Worm (Caenorhabditis elegans) whole organism, late embryonic: ENCODE results near the gene Y73F8A.23.

ENCODE experiments used
- C08G9.2 ChIP-seq: sonication (generic microtip); optimal IDR thresholded peaks from 2 replicates; lab custom pipeline; 2016; ENCODE audit warnings: mild to moderate bottlenecking, missing genetic modification characterization, moderate library complexity, missing compliant biosample characterization
- K09A11.1 ChIP-seq: sonication (generic microtip); optimal IDR thresholded peaks from 2 replicates; lab custom pipeline; 2017; ENCODE audit warnings: antibody characterized with exemption, mild to moderate bottlenecking, missing genetic modification characterization, missing compliant biosample characterization; ENCODE audit not compliant: insufficient read depth
- ceh-14 ChIP-seq: sonication (generic microtip); optimal IDR thresholded peaks from 2 replicates; lab custom pipeline; 2016; ENCODE audit warnings: missing genotype, missing genetic modification characterization, missing compliant biosample characterization
- ceh-18 ChIP-seq: sonication (generic microtip); optimal IDR thresholded peaks from 2 replicates; lab custom pipeline; 2016; ENCODE audit warnings: missing genetic modification characterization, missing compliant biosample characterization
- ceh-19 ChIP-seq: fragments of 200-800 bp; sonication (Bioruptor generic); optimal IDR thresholded peaks from 2 replicates; lab custom pipeline; 2018; ENCODE audit warnings: mild to moderate bottlenecking, missing genetic modification characterization, missing compliant biosample characterization
- ceh-22 ChIP-seq: sonication (generic microtip); optimal IDR thresholded peaks from 2 replicates; lab custom pipeline; 2017; ENCODE audit warnings: missing biosample characterization, missing genetic modification characterization
- ceh-24 ChIP-seq: sonication (generic microtip); optimal IDR thresholded peaks from 2 replicates; lab custom pipeline; 2016; ENCODE audit warnings: mild to moderate bottlenecking, missing genetic modification characterization, missing compliant biosample characterization
- ceh-30 ChIP-seq: fragments of 150-350 bp; optimal IDR thresholded peaks from 2 replicates; lab custom pipeline; 2014; ENCODE audit warnings: missing biosample characterization, missing genetic modification characterization
- ceh-45 ChIP-seq: fragments of 200-800 bp; sonication (Bioruptor generic); IDR thresholded peaks from 2 replicates; pipeline ENCODE4 v1.3.6; 2022; ENCODE audit warnings: missing genetic modification reagents, missing genetic modification characterization, missing compliant biosample characterization
- ceh-48 ChIP-seq: sonication (generic microtip); optimal IDR thresholded peaks from 2 replicates; lab custom pipeline; 2016; ENCODE audit warnings: missing genetic modification characterization, inconsistent platforms, missing compliant biosample characterization
- che-1 ChIP-seq: sonication (generic microtip); optimal IDR thresholded peaks from 2 replicates; lab custom pipeline; 2016; ENCODE audit warnings: mild to moderate bottlenecking, missing genetic modification characterization, missing compliant biosample characterization
- dmd-4 ChIP-seq: sonication (generic microtip); optimal IDR thresholded peaks from 2 replicates; lab custom pipeline; 2016; ENCODE audit warnings: borderline replicate concordance, missing genetic modification characterization, missing compliant biosample characterization
- ets-4 ChIP-seq: sonication (generic microtip); optimal IDR thresholded peaks from 2 replicates; lab custom pipeline; 2016; ENCODE audit warnings: missing genetic modification characterization, missing compliant biosample characterization
- eyg-1 ChIP-seq: sonication (generic microtip); optimal IDR thresholded peaks from 2 replicates; lab custom pipeline; 2016; ENCODE audit warnings: missing genotype, missing genetic modification characterization, missing compliant biosample characterization
- fkh-10 ChIP-seq: fragments of 150-350 bp; optimal IDR thresholded peaks from 2 replicates; lab custom pipeline; 2014; ENCODE audit warnings: missing biosample characterization, missing genetic modification reagents, missing genetic modification characterization
- gmeb-2 ChIP-seq: sonication (generic microtip); optimal IDR thresholded peaks from 2 replicates; lab custom pipeline; 2016; ENCODE audit warnings: missing genetic modification characterization, inconsistent platforms, missing compliant biosample characterization
- hlh-13 ChIP-seq: fragments of 200-800 bp; sonication (Bioruptor generic); optimal IDR thresholded peaks from 2 replicates; lab custom pipeline; 2018; ENCODE audit warnings: mild to moderate bottlenecking, missing genetic modification characterization, missing compliant biosample characterization
- hlh-15 ChIP-seq: sonication (generic microtip); optimal IDR thresholded peaks from 2 replicates; lab custom pipeline; 2016; ENCODE audit warnings: missing genetic modification characterization, missing compliant biosample characterization
- hlh-8 ChIP-seq: sonication (generic microtip); optimal IDR thresholded peaks from 2 replicates; lab custom pipeline; 2016; ENCODE audit warnings: missing genotype, missing genetic modification characterization, missing compliant biosample characterization
- lim-6 ChIP-seq: sonication (generic microtip); optimal IDR thresholded peaks from 2 replicates; lab custom pipeline; 2016; ENCODE audit warnings: missing genetic modification characterization, missing compliant biosample characterization
- lin-11 ChIP-seq: fragments of 200-800 bp; sonication (Bioruptor generic); optimal IDR thresholded peaks from 2 replicates; lab custom pipeline; 2018; ENCODE audit warnings: mild to moderate bottlenecking, missing genetic modification characterization, missing compliant biosample characterization
- nfya-1 ChIP-seq: sonication (generic microtip); optimal IDR thresholded peaks from 2 replicates; lab custom pipeline; 2017; ENCODE audit warnings: missing genetic modification characterization, mild to moderate bottlenecking, missing compliant biosample characterization, antibody characterized with exemption, moderate library complexity
- npax-4 ChIP-seq: sonication (generic microtip); optimal IDR thresholded peaks from 2 replicates; lab custom pipeline; 2016; ENCODE audit warnings: missing genetic modification characterization, missing compliant biosample characterization
- odd-2 ChIP-seq: sonication (generic microtip); optimal IDR thresholded peaks from 2 replicates; lab custom pipeline; 2017; ENCODE audit warnings: antibody characterized with exemption, mild to moderate bottlenecking, missing genetic modification characterization, missing compliant biosample characterization
- pag-3 ChIP-seq: sonication (generic microtip); optimal IDR thresholded peaks from 2 replicates; lab custom pipeline; 2016; ENCODE audit warnings: missing compliant biosample characterization, missing genetic modification characterization, borderline replicate concordance
- pat-9 ChIP-seq: fragments of 200-800 bp; sonication (Bioruptor generic); optimal IDR thresholded peaks from 2 replicates; lab custom pipeline; 2018; ENCODE audit warnings: mild to moderate bottlenecking, missing genetic modification characterization, moderate library complexity, missing compliant biosample characterization
- pax-1 ChIP-seq: fragments of 150-350 bp; optimal IDR thresholded peaks from 2 replicates; lab custom pipeline; 2014; ENCODE audit warnings: missing biosample characterization, missing genetic modification characterization
- pha-2 ChIP-seq: sonication (generic microtip); optimal IDR thresholded peaks from 2 replicates; lab custom pipeline; 2017; ENCODE audit warnings: mild to moderate bottlenecking, missing genetic modification characterization, missing compliant biosample characterization
- rnt-1 ChIP-seq: sonication (generic microtip); optimal IDR thresholded peaks from 2 replicates; lab custom pipeline; 2016; ENCODE audit warnings: missing genetic modification characterization, missing compliant biosample characterization
- sdc-2 ChIP-seq: sonication (generic microtip); optimal IDR thresholded peaks from 2 replicates; lab custom pipeline; 2016; ENCODE audit warnings: missing genotype, missing genetic modification characterization, missing compliant biosample characterization
- tbx-2 ChIP-seq: sonication (generic microtip); optimal IDR thresholded peaks from 2 replicates; lab custom pipeline; 2016; ENCODE audit warnings: missing genetic modification characterization, missing compliant biosample characterization
- ttx-3 ChIP-seq: sonication (generic microtip); optimal IDR thresholded peaks from 2 replicates; lab custom pipeline; 2016; ENCODE audit warnings: missing genetic modification reagents, missing genetic modification characterization, missing compliant biosample characterization
- unc-55 ChIP-seq: sonication (generic microtip); optimal IDR thresholded peaks from 2 replicates; lab custom pipeline; 2017; ENCODE audit warnings: missing biosample characterization, missing genetic modification reagents, missing genetic modification characterization
- unc-86 ChIP-seq: sonication (generic microtip); optimal IDR thresholded peaks from 2 replicates; lab custom pipeline; 2016; ENCODE audit warnings: missing genetic modification characterization, missing compliant biosample characterization

The Y73F8A.23 gene

DNA sequence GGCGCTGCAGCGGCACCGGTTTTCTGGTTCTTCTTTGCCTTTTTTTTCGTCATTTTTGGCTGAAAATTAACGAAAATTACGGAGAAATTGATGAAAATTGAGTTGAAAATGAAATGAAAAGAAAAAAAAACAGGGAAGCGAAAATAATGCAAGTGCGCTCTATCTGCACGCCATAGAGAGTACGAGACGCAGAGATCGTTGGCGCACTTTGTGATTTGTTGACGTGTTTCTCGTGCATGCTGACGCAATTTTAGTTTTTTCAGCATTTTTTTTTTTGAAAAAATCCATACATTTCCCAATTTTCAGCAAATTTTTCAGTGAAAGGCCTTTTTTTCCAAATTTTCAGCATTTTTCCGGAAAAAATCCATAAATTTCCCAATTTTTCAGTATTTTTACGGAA lies 27.0 kb upstream of the Y73F8A.23 start, which contains the start of gene ntl-11 (continued):
- TF ChIP-seq ceh-24 (tag; lab: Kevin White, UChicago) (no peak), ttx-3 (tag; lab: Kevin White, UChicago) (peak; percentile 22), unc-55 (GFP tag; lab: Kevin White, UChicago) (peak; percentile 73), ceh-18 (tag; lab: Kevin White, UChicago) (peak; percentile 85), ceh-45 (GFP tag; lab: Robert Waterston, UW) (no peak), ceh-14 (tag; lab: Kevin White, UChicago) (peak; percentile 31), K09A11.1 (tag; lab: Kevin White, UChicago) (peak; percentile 30), ets-4 (tag; lab: Kevin White, UChicago) (no peak), ceh-30 (tag; lab: Kevin White, UChicago) (peak; percentile 36), tbx-2 (peak; percentile 71), lin-11 (tag; lab: Kevin White, UChicago) (peak; percentile 13), rnt-1 (tag; lab: Kevin White, UChicago) (peak; percentile 72), sdc-2 (no peak), ceh-48 (peak; percentile 29)

DNA sequence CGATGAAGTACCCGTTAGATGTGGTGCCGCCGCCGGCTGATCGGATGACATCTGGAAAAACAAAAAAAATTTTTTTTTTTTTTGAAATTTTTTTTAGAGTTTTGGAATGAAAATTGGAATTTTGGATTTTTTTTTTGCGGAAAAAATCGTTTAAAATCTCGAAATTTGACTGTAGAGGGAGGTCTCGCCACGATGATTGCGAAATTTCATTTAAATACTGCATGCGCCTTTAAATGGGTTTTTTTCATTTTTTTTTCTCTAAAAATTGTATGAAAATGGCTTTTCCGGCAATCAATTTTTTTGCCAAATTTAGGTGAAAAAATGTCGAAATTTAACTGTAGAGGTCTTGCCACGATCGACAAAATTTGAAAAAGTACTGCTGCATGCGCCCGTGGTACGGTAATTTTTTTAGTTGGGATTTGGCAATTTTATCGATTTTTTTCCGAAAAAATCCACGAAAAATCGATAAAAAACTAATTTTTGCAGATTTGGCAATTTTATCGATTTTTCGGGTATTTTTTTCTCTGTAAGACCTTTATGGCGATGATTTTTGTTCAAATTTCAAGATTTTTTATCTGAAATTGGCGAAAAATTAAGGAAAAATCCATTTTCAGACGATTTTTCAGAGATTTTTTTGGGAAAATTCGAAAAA lies 8.9 kb upstream of the Y73F8A.23 start, which contains the start of gene gtf-2H4:
Gene gtf-2H4 (minus strand): TSS at position 51 of the 652 bp plus-strand sequence.
- TF ChIP-seq pha-2 (tag; lab: Kevin White, UChicago) = no peak
- peak; percentile 41 for TF ChIP-seq ceh-48

DNA sequence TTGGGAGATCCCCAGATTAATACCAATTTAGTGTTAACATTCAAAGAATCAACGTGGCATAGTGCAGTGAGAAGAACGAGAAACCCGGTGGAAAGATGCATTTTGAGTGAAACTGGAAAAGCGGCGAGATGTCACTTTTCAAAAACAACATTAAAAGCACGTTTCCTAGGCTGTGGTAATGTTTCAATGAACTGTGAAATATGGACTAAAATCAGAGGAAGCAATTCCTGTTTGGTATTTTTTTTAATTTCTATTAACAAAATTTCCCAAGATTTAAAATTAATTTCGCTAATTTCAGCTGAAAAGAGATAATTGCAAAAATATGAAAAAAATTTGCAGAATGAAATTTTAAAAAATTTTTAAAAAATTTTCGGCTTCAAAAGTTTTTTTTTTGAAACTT lies 3.1 kb downstream of the Y73F8A.23 start, which contains the start of gene Y73F8A.22:
Gene Y73F8A.22 (minus strand): TSS at position 101 of the 400 bp plus-strand sequence.
- no peak for TF ChIP-seq nfya-1
- no peak for TF ChIP-seq pat-9
- TF ChIP-seq pag-3 (tag; lab: Kevin White, UChicago) = no peak
- no peak for TF ChIP-seq dmd-4 (tag; lab: Kevin White, UChicago)
- no peak for TF ChIP-seq ceh-22 (tag; lab: Kevin White, UChicago)
- TF ChIP-seq hlh-8 = no peak
- TF ChIP-seq npax-4 (tag; lab: Kevin White, UChicago) = no peak
- TF ChIP-seq gmeb-2 (tag; lab: Kevin White, UChicago) = no peak
- no peak for TF ChIP-seq tbx-2
- TF ChIP-seq pha-2 (tag; lab: Kevin White, UChicago) = no peak
- no peak for TF ChIP-seq lim-6 (tag; lab: Kevin White, UChicago)
- TF ChIP-seq hlh-15 (tag; lab: Kevin White, UChicago) = no peak
- TF ChIP-seq ceh-24 (tag; lab: Kevin White, UChicago) = no peak
- no peak for TF ChIP-seq pax-1
- TF ChIP-seq fkh-10 (GFP tag; lab: Kevin White, UChicago) = no peak
- no peak for TF ChIP-seq odd-2 (tag; lab: Kevin White, UChicago)
- TF ChIP-seq che-1 = no peak
- no peak for TF ChIP-seq C08G9.2 (tag; lab: Kevin White, UChicago)
- no peak for TF ChIP-seq hlh-13 (GFP tag; lab: Kevin White, UChicago)
- TF ChIP-seq ceh-19 (GFP tag; lab: Kevin White, UChicago) = no peak
- TF ChIP-seq, all 69 proteins: peak for 0

DNA sequence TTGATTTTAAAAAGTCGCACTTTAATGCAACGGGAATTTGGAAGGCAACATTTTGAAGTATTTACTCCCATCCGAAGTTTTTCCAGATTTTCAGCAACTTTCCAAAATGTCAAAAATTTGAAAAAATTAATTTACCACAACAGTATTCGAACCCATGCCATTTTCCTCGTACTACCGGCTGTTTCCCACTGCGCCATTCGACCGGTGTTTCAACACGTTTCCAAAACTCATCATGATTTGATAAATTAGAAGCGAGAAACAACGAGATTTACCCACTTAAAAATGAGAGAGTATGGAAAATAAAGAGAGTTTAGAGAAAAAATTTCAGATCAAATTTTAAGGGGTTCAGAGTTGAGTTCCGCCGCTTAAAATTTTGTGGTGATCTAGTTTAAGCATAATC lies 10.6 kb downstream of the Y73F8A.23 start:
- no peak for TF ChIP-seq ceh-24 (tag; lab: Kevin White, UChicago)
- no peak for TF ChIP-seq hlh-8
- no peak for TF ChIP-seq unc-86 (tag; lab: Kevin White, UChicago)
- no peak for TF ChIP-seq eyg-1
- TF ChIP-seq lin-11 (tag; lab: Kevin White, UChicago) = no peak
